Fruit fly (Drosophila melanogaster): ENCODE measurements around the gene Qsox3.

Qsox3 gene

dm6 chr3R:21863817-21864384, 47.7 kb upstream of the Qsox3 start (continued):
- TF ChIP-seq Kr (GFP tag; optimal IDR thresholded peaks at IDR 0.05) (peak; percentile 16), D19B (GFP tag; optimal IDR thresholded peaks at IDR 0.05) (no peak), Neu2 (GFP tag; optimal IDR thresholded peaks at IDR 0.05; ENCODE audit: borderline replicate concordance) (no peak), Sry-β (GFP tag; optimal IDR thresholded peaks at IDR 0.05) (no peak), CG14441 (GFP tag; IDR thresholded peaks at IDR 0.05) (peak; percentile 14; the same call in 1 of the 2 replicates), fd96Cb (tag; optimal IDR thresholded peaks at IDR 0.05) (no peak), ERR (GFP tag; optimal IDR thresholded peaks at IDR 0.05) (no peak), klu (GFP tag; IDR thresholded peaks at IDR 0.05) (no peak), Deaf1 (tag; optimal IDR thresholded peaks at IDR 0.05) (no peak), PHDP (tag; optimal IDR thresholded peaks at IDR 0.05) (peak; percentile 22), ci (GFP tag; IDR thresholded peaks at IDR 0.05) (peak; percentile 52; the same call in 1 of the 3 replicates), HLH4C (GFP tag; IDR thresholded peaks at IDR 0.05; ENCODE audit: partially characterized antibody) (no peak), caup (GFP tag; optimal IDR thresholded peaks at IDR 0.05; ENCODE audit: severe bottlenecking) (no peak), CG3065 (GFP tag; optimal IDR thresholded peaks at IDR 0.05) (no peak), tx (GFP tag; optimal IDR thresholded peaks at IDR 0.05) (no peak), insv (GFP tag; optimal IDR thresholded peaks at IDR 0.05) (no peak), mam (GFP tag; optimal IDR thresholded peaks at IDR 0.05) (no peak), CG9727 (GFP tag; optimal IDR thresholded peaks at IDR 0.05) (no peak), ATbp (GFP tag; optimal IDR thresholded peaks at IDR 0.05) (peak; percentile 14), CG14667 (GFP tag; IDR thresholded peaks at IDR 0.05) (no peak), Stat92E (GFP tag; optimal IDR thresholded peaks at IDR 0.05) (no peak), Jarid2 (GFP tag; optimal IDR thresholded peaks at IDR 0.05) (no peak), CG10209 (GFP tag; optimal IDR thresholded peaks at IDR 0.05) (peak; percentile 20), seq (GFP tag; IDR thresholded peaks at IDR 0.05) (no peak), CG8944 (GFP tag; optimal IDR thresholded peaks at IDR 0.05) (no peak), chif (GFP tag; optimal IDR thresholded peaks at IDR 0.05) (no peak), CG14860 (GFP tag; IDR thresholded peaks at IDR 0.05; ENCODE audit: partially characterized antibody) (no peak), row (GFP tag; IDR thresholded peaks at IDR 0.05) (peak; percentile 43), CG15696 (tag; optimal IDR thresholded peaks at IDR 0.05) (no peak), ap (GFP tag; IDR thresholded peaks at IDR 0.05) (peak; percentile 8; the same call in 1 of the 2 replicates), lab (GFP tag; optimal IDR thresholded peaks at IDR 0.05) (no peak), Hr51 (GFP tag; optimal IDR thresholded peaks at IDR 0.05) (peak in 1 of 2 experiments; percentile 64), CG10147 (GFP tag; optimal IDR thresholded peaks at IDR 0.05) (no peak), CG17328 (GFP tag; IDR thresholded peaks at IDR 0.05) (peak; percentile 25; the same call in 1 of the 2 replicates)

dm6 chr3R:21864484-21864883, 47.1 kb upstream of the Qsox3 start:
- TF ChIP-seq Med (GFP tag) (peak; percentile 49), gcm (GFP tag; optimal IDR thresholded peaks at IDR 0.05) (peak; percentile 78), sens (GFP tag) (peak; percentile 26), D (optimal IDR thresholded peaks at IDR 0.05) (no peak), D (GFP tag; optimal IDR thresholded peaks at IDR 0.05) (no peak), CG4424 (GFP tag; optimal IDR thresholded peaks at IDR 0.05) (no peak), CG4360 (GFP tag; IDR thresholded peaks at IDR 0.05) (no peak), eve (GFP tag; optimal IDR thresholded peaks at IDR 0.05) (peak in 1 of 2 experiments; percentile 34), CG2199 (GFP tag; IDR thresholded peaks at IDR 0.05) (peak; percentile 71; the same call in 1 of the 3 replicates)
